Fruit fly (Drosophila melanogaster): Measurements from ENCODE around the gene Hel89B.

The Hel89B gene

DNA sequence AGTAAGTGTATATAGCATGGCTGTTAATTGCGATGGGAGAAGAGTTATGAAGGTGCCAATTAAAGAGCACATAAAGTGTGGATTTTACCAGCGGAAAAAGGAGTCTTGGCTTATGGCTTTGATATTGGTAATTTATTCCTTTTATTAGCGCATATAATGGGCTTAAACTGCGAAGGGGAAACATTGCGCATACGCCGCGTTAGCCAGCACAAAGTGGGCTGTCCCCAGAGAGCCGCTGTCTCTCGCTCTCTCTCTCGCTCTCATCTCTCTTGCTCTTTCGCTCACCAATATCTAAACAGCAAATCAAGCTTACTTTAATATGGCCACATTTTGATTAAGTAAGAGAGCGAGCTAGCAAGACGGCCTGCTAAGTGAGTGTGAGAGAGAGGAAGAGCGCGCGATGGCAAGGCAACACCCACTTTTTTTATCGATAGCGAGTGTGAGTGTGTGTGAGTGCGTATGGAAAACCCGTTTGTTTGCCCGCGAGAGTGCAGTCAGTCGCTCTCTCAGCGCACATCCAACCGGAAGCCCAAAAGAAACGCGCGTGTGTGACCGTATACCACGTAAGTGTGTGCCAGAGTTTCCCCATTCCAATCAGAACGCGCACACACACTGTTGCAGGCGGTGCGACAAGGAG lies 52.6 kb downstream of the Hel89B start, which contains the start of gene pnr (continued):
- TF ChIP-seq CG4707 (GFP tag; optimal IDR thresholded peaks at IDR 0.05) (no peak), tgo (GFP tag; IDR thresholded peaks at IDR 0.05) (no peak; the same call in 2 of the 3 replicates), CG17361 (GFP tag; IDR thresholded peaks at IDR 0.05) (no peak), dmrt11E (tag; optimal IDR thresholded peaks at IDR 0.05) (no peak), Kr (GFP tag; optimal IDR thresholded peaks at IDR 0.05) (peak; percentile 48), D19A (tag; optimal IDR thresholded peaks at IDR 0.05) (no peak), CG9876 (GFP tag; optimal IDR thresholded peaks at IDR 0.05) (peak; percentile 3), tll (GFP tag; optimal IDR thresholded peaks at IDR 0.05) (peak in 1 of 2 experiments; percentile 49), CG15073 (GFP tag; optimal IDR thresholded peaks at IDR 0.05) (no peak), CkIIα-i1 (GFP tag; IDR thresholded peaks at IDR 0.05) (no peak), fru (optimal IDR thresholded peaks at IDR 0.05) (no peak), CG4360 (GFP tag; IDR thresholded peaks at IDR 0.05) (peak; percentile 67), CG17802 (tag; optimal IDR thresholded peaks at IDR 0.05) (no peak), CG12104 (GFP tag; optimal IDR thresholded peaks at IDR 0.05) (no peak), CG6272 (GFP tag; IDR thresholded peaks at IDR 0.05) (no peak), gro (GFP tag; optimal IDR thresholded peaks at IDR 0.05) (no peak), vvl (GFP tag; IDR thresholded peaks at IDR 0.05) (peak; percentile 86), esg (GFP tag; conservative IDR thresholded peaks at IDR 0.05) (no peak), corto (GFP tag; optimal IDR thresholded peaks at IDR 0.05) (no peak), CG10565 (GFP tag; optimal IDR thresholded peaks at IDR 0.05) (no peak), Antp (GFP tag; optimal IDR thresholded peaks at IDR 0.05) (no peak), CG10959 (GFP tag; IDR thresholded peaks at IDR 0.05) (no peak), CG6254 (GFP tag; optimal IDR thresholded peaks at IDR 0.05) (peak; percentile 26), CG31224 (GFP tag; IDR thresholded peaks at IDR 0.05) (no peak), CG10267 (tag; optimal IDR thresholded peaks at IDR 0.05) (peak; percentile 21), Elba2 (GFP tag; optimal IDR thresholded peaks at IDR 0.05) (no peak), CG17385 (GFP tag; optimal IDR thresholded peaks at IDR 0.05) (peak; percentile 18), Ssrp (tag; optimal IDR thresholded peaks at IDR 0.05) (no peak), mirr (GFP tag; optimal IDR thresholded peaks at IDR 0.05) (peak; percentile 57), CG17328 (GFP tag; IDR thresholded peaks at IDR 0.05) (no peak), repo (GFP tag; optimal IDR thresholded peaks at IDR 0.05) (no peak), inv (GFP tag; IDR thresholded peaks at IDR 0.05; ENCODE audit: partially characterized antibody) (no peak), ranshi (GFP tag; IDR thresholded peaks at IDR 0.05) (no peak), Lim3 (GFP tag; IDR thresholded peaks at IDR 0.05) (no peak; the same call in 1 of the 2 replicates), CG32532 (GFP tag; IDR thresholded peaks at IDR 0.05) (peak; percentile 6; the same call in 1 of the 2 replicates), Oli (tag; optimal IDR thresholded peaks at IDR 0.05) (no peak), tin (GFP tag; optimal IDR thresholded peaks at IDR 0.05) (no peak), Rx (GFP tag; IDR thresholded peaks at IDR 0.05) (0 out of 2 replicates have a peak, but pooled peaks have one; percentile 4), CG12942 (GFP tag; optimal IDR thresholded peaks at IDR 0.05) (no peak), nmo (GFP tag; optimal IDR thresholded peaks at IDR 0.05) (peak; percentile 50), CG1602 (GFP tag; optimal IDR thresholded peaks at IDR 0.05) (no peak), sima (GFP tag; optimal IDR thresholded peaks at IDR 0.05) (no peak), Rfx (GFP tag; IDR thresholded peaks at IDR 0.05) (0 out of 2 replicates have a peak, but pooled peaks have one; percentile 24), CG2712 (tag; optimal IDR thresholded peaks at IDR 0.05) (peak; percentile 40), NfI (GFP tag; optimal IDR thresholded peaks at IDR 0.05) (no peak), CG7372 (GFP tag; IDR thresholded peaks at IDR 0.05) (peak; percentile 94), Meics (GFP tag; optimal IDR thresholded peaks at IDR 0.05) (no peak), h (optimal IDR thresholded peaks at IDR 0.05) (no peak), TFAM (GFP tag; optimal IDR thresholded peaks at IDR 0.05) (no peak), pb (GFP tag; optimal IDR thresholded peaks at IDR 0.05) (peak; percentile 14), CG14860 (GFP tag; IDR thresholded peaks at IDR 0.05; ENCODE audit: partially characterized antibody) (no peak)
